Worm (Caenorhabditis elegans): ENCODE results near the gene sec-10.

DNA sequence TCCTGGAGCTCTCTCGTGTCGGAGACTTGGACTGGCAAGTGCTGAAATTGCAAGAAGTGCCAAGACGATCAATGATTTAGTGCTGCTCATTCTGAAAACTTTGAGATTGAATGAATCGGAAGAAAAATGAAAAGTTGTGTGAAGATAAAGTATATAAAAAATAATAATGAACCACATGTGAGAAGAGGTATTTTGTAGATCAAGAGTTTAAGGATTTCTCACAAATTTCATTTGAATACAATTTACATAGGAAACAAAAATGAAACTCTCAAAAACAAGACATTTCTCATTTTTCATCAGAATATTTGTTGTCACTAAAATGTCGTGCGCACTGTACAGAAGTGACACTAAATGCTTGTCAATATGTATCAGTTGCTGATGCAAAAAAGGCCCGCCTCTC, 40.2 kb upstream of the sec-10 start, which contains the start of gene T14A8.2:
- TF ChIP-seq madf-9 (GFP tag; conservative IDR thresholded peaks at IDR 0.05): no peak
- no peak for TF ChIP-seq ZK546.5 (tag; optimal IDR thresholded peaks at IDR 0.05)
- TF ChIP-seq ceh-20 (GFP tag; IDR thresholded peaks at IDR 0.05): no peak
- TF ChIP-seq ceh-28 (tag; optimal IDR thresholded peaks at IDR 0.05): no peak
- no peak for TF ChIP-seq unc-62 (GFP tag; optimal IDR thresholded peaks at IDR 0.05 in 1 of 2)
- TF ChIP-seq unc-62 (tag; optimal IDR thresholded peaks at IDR 0.05): no peak
